Worm (Caenorhabditis elegans): ENCODE results near the gene R13H7.2.

- TF ChIP-seq tbx-11 (GFP tag; IDR thresholded peaks at IDR 0.05), result no peak
- no peak for TF ChIP-seq flt-1 (GFP tag; IDR thresholded peaks at IDR 0.05)
- no peak for TF ChIP-seq ama-1 (optimal IDR thresholded peaks at IDR 0.05)
- no peak for TF ChIP-seq hmg-4 (GFP tag; optimal IDR thresholded peaks at IDR 0.05)
- no peak for TF ChIP-seq hnd-1 (tag; optimal IDR thresholded peaks at IDR 0.05)
- no peak for TF ChIP-seq tbx-37 (GFP tag; conservative IDR thresholded peaks at IDR 0.05)
- no peak for TF ChIP-seq hmbx-1 (tag; optimal IDR thresholded peaks at IDR 0.05)
- TF ChIP-seq tra-4 (tag; optimal IDR thresholded peaks at IDR 0.05), result no peak
- no peak for TF ChIP-seq ets-7 (tag; optimal IDR thresholded peaks at IDR 0.05)
- no peak for TF ChIP-seq ceh-36 (tag; optimal IDR thresholded peaks at IDR 0.05)
- no peak for TF ChIP-seq sea-1 (GFP tag; conservative IDR thresholded peaks at IDR 0.05)
- no peak for TF ChIP-seq B0310.2 (tag; optimal IDR thresholded peaks at IDR 0.05)
- TF ChIP-seq pes-1 (GFP tag; IDR thresholded peaks at IDR 0.05), result no peak
- TF ChIP-seq scrt-1 (GFP tag; IDR thresholded peaks at IDR 0.05), result no peak
Measured at ce11 chrIV:6878912-6879554, 19.9 kb upstream of the R13H7.2 start.

All from whole organism, early embryonic.